Fruit fly (Drosophila melanogaster) whole organism, embryonic: ENCODE results near the gene Nep7.

ENCODE experiments used
- Adf1 ChIP-seq: fragments of 200-800 bp; sonication (Bioruptor generic); IDR thresholded peaks from 2 replicates; pipeline ENCODE4 v1.3.6; 2022; ENCODE audit warnings: missing biosample characterization, missing genetic modification characterization
- Antp ChIP-seq: fragments of 200-800 bp; sonication (Bioruptor generic); optimal IDR thresholded peaks from 3 replicates; lab custom pipeline; 2016; ENCODE audit warnings: missing biosample characterization, missing genetic modification characterization
- Bdp1 ChIP-seq: fragments of 200-800 bp; sonication (Bioruptor generic); optimal IDR thresholded peaks from 3 replicates; lab custom pipeline; 2016; ENCODE audit warnings: missing biosample characterization, missing genetic modification characterization
- CG10959 ChIP-seq: fragments of 200-800 bp; sonication (Bioruptor generic); IDR thresholded peaks from 2 replicates; pipeline ENCODE4 v1.3.6; 2022; ENCODE audit warnings: missing biosample characterization, missing genetic modification characterization
- CG11398 ChIP-seq: fragments of 200-800 bp; sonication (Bioruptor generic); optimal IDR thresholded peaks from 2 replicates; lab custom pipeline; 2016; ENCODE audit warnings: missing biosample characterization, missing genetic modification characterization
- CG12219 ChIP-seq: fragments of 200-800 bp; sonication (Bioruptor generic); optimal IDR thresholded peaks from 3 replicates; lab custom pipeline; 2018; ENCODE audit warnings: missing biosample characterization, mild to moderate bottlenecking, missing genetic modification characterization
- CG12299 ChIP-seq: fragments of 200-800 bp; sonication (Bioruptor generic); optimal IDR thresholded peaks from 2 replicates; lab custom pipeline; 2018; ENCODE audit warnings: missing biosample characterization, mild to moderate bottlenecking, missing genetic modification characterization
- CG12744 ChIP-seq: fragments of 200-800 bp; sonication (Bioruptor generic); optimal IDR thresholded peaks from 2 replicates; lab custom pipeline; 2016; ENCODE audit warnings: missing biosample characterization, missing genetic modification characterization
- CG13775 ChIP-seq: fragments of 200-800 bp; sonication (Bioruptor generic); optimal IDR thresholded peaks from 3 replicates; lab custom pipeline; 2017; ENCODE audit warnings: missing biosample characterization, mild to moderate bottlenecking, missing genetic modification characterization
- CG14014 ChIP-seq: fragments of 200-800 bp; sonication (Bioruptor generic); IDR thresholded peaks from 2 replicates; pipeline ENCODE4 v1.3.6; 2022; ENCODE audit warnings: missing biosample characterization, missing genetic modification characterization
- CG14667 ChIP-seq: fragments of 200-800 bp; sonication (Bioruptor generic); IDR thresholded peaks from 2 replicates; pipeline ENCODE4 v1.3.6; 2022; ENCODE audit warnings: missing biosample characterization, missing genetic modification characterization
- CG14965 ChIP-seq: fragments of 200-800 bp; sonication (Bioruptor generic); optimal IDR thresholded peaks from 2 replicates; lab custom pipeline; 2016; ENCODE audit warnings: missing biosample characterization, missing genetic modification characterization, borderline replicate concordance
- CG1603 ChIP-seq: fragments of 200-800 bp; sonication (Bioruptor generic); optimal IDR thresholded peaks from 2 replicates; lab custom pipeline; 2019; ENCODE audit warnings: missing biosample characterization, mild to moderate bottlenecking, missing genetic modification characterization, moderate library complexity
- CG17359 ChIP-seq: fragments of 200-800 bp; sonication (Bioruptor generic); optimal IDR thresholded peaks from 3 replicates; lab custom pipeline; 2018; ENCODE audit warnings: missing biosample characterization, mild to moderate bottlenecking, missing genetic modification characterization, moderate library complexity
- CG1792 ChIP-seq: fragments of 200-800 bp; sonication (Bioruptor generic); optimal IDR thresholded peaks from 2 replicates; lab custom pipeline; 2016; ENCODE audit warnings: missing biosample characterization, missing genetic modification characterization
- CG18011 ChIP-seq: fragments of 200-800 bp; sonication (Bioruptor generic); optimal IDR thresholded peaks from 2 replicates; lab custom pipeline; 2017; ENCODE audit warnings: missing biosample characterization, missing genetic modification characterization, mild to moderate bottlenecking, moderate library complexity, missing genotype
- CG2199 ChIP-seq: fragments of 200-800 bp; sonication (Bioruptor generic); IDR thresholded peaks from 3 replicates; pipeline ENCODE4 v1.3.6; 2022; ENCODE audit warnings: missing biosample characterization, missing genetic modification characterization
- CG31441 ChIP-seq: fragments of 200-800 bp; sonication (Bioruptor generic); IDR thresholded peaks from 2 replicates; pipeline ENCODE4 v1.3.6; 2022; ENCODE audit warnings: missing biosample characterization, missing genetic modification characterization
- CG34224 ChIP-seq: fragments of 200-800 bp; sonication (Bioruptor generic); IDR thresholded peaks from 3 replicates; pipeline ENCODE4 v1.3.6; 2022; ENCODE audit warnings: missing biosample characterization, missing genetic modification characterization; ENCODE audit not compliant: partially characterized antibody
- CG34376 ChIP-seq: fragments of 200-800 bp; sonication (Bioruptor generic); optimal IDR thresholded peaks from 2 replicates; lab custom pipeline; 2018; ENCODE audit warnings: missing biosample characterization, mild to moderate bottlenecking, missing genetic modification characterization
- CG3847 ChIP-seq: fragments of 200-800 bp; sonication (Bioruptor generic); IDR thresholded peaks from 2 replicates; pipeline ENCODE4 v1.3.6; 2022; ENCODE audit warnings: missing biosample characterization, missing genetic modification characterization
- CG6272 ChIP-seq: fragments of 200-800 bp; sonication (Bioruptor generic); IDR thresholded peaks from 2 replicates; pipeline ENCODE4 v1.3.6; 2022; ENCODE audit warnings: missing biosample characterization, missing genetic modification characterization
- CG7987 ChIP-seq: fragments of 200-800 bp; sonication (Bioruptor generic); optimal IDR thresholded peaks from 2 replicates; lab custom pipeline; 2018; ENCODE audit warnings: missing biosample characterization, mild to moderate bottlenecking, missing genetic modification characterization, moderate library complexity
- Doc2 ChIP-seq: fragments of 200-800 bp; sonication (Bioruptor generic); IDR thresholded peaks from 2 replicates; pipeline ENCODE4 v1.3.6; 2022; ENCODE audit warnings: missing biosample characterization, missing genetic modification characterization
- Dp ChIP-seq: fragments of 200-800 bp; sonication (Bioruptor generic); optimal IDR thresholded peaks from 2 replicates; lab custom pipeline; 2018; ENCODE audit warnings: missing biosample characterization, mild to moderate bottlenecking, missing genetic modification characterization, moderate library complexity
- Hey ChIP-seq: fragments of 200-800 bp; sonication (Bioruptor generic); optimal IDR thresholded peaks from 3 replicates; lab custom pipeline; 2018; ENCODE audit warnings: missing biosample characterization, mild to moderate bottlenecking, missing genetic modification characterization
- HmgZ ChIP-seq: fragments of 200-800 bp; sonication (Bioruptor generic); optimal IDR thresholded peaks from 2 replicates; lab custom pipeline; 2018; ENCODE audit warnings: missing biosample characterization, mild to moderate bottlenecking, missing genetic modification characterization
- Hr3 ChIP-seq: fragments of 200-800 bp; sonication (Bioruptor generic); optimal IDR thresholded peaks from 3 replicates; lab custom pipeline; 2016; ENCODE audit warnings: missing biosample characterization, missing genetic modification characterization
- Hr39 ChIP-seq: fragments of >200 bp; optimal IDR thresholded peaks from 2 replicates; lab custom pipeline; 2017
- MBD-R2 ChIP-seq: fragments of 200-800 bp; sonication (Bioruptor generic); IDR thresholded peaks from 2 replicates; pipeline ENCODE4 v1.3.6; 2022; ENCODE audit warnings: missing biosample characterization, missing genetic modification characterization
- Med ChIP-seq: fragments of 200-800 bp; sonication (Bioruptor generic); peaks from one replicate; lab custom pipeline; 2016; ENCODE audit warnings: missing biosample characterization, missing genetic modification characterization, mild to moderate bottlenecking, inconsistent platforms, moderate library complexity
- Nf-YA ChIP-seq: fragments of 200-800 bp; sonication (Bioruptor generic); IDR thresholded peaks from 2 replicates; pipeline ENCODE4 v1.3.6; 2022; ENCODE audit warnings: missing biosample characterization, missing genetic modification characterization
- Nf-YB ChIP-seq: fragments of 200-800 bp; sonication (Bioruptor generic); optimal IDR thresholded peaks from 3 replicates; lab custom pipeline; 2019; ENCODE audit warnings: missing biosample characterization, mild to moderate bottlenecking, missing genetic modification characterization, moderate library complexity
- Ssrp ChIP-seq: fragments of 200-800 bp; sonication (Bioruptor generic); optimal IDR thresholded peaks from 2 replicates; lab custom pipeline; 2018; ENCODE audit warnings: missing biosample characterization, mild to moderate bottlenecking, missing genetic modification characterization, moderate library complexity
- chn ChIP-seq: fragments of 200-800 bp; sonication (Bioruptor generic); optimal IDR thresholded peaks from 2 replicates; lab custom pipeline; 2016; ENCODE audit warnings: missing biosample characterization, missing genetic modification characterization
- crol ChIP-seq: fragments of 200-800 bp; sonication (Bioruptor generic); IDR thresholded peaks from 2 replicates; pipeline ENCODE4 v1.3.6; 2022; ENCODE audit warnings: missing biosample characterization, missing genetic modification characterization
- dmrt11E ChIP-seq: fragments of 200-800 bp; sonication (Bioruptor generic); optimal IDR thresholded peaks from 3 replicates; lab custom pipeline; 2018; ENCODE audit warnings: missing biosample characterization, mild to moderate bottlenecking, missing genetic modification characterization, moderate library complexity
- dysf ChIP-seq: fragments of 200-800 bp; sonication (Bioruptor generic); IDR thresholded peaks from 3 replicates; pipeline ENCODE4 v1.3.6; 2022; ENCODE audit warnings: missing biosample characterization, missing genetic modification characterization
- grn ChIP-seq: fragments of 200-800 bp; sonication (Bioruptor generic); optimal IDR thresholded peaks from 3 replicates; lab custom pipeline; 2017; ENCODE audit warnings: missing biosample characterization, missing genetic modification characterization
- gro ChIP-seq: fragments of 200-800 bp; sonication (Bioruptor generic); optimal IDR thresholded peaks from 2 replicates; lab custom pipeline; 2016; ENCODE audit warnings: missing biosample characterization, missing genetic modification characterization
- gsb-n ChIP-seq: fragments of 200-800 bp; sonication (Bioruptor generic); optimal IDR thresholded peaks from 3 replicates; lab custom pipeline; 2018; ENCODE audit warnings: missing biosample characterization, mild to moderate bottlenecking, missing genetic modification characterization
- h ChIP-seq: fragments of >200 bp; optimal IDR thresholded peaks from 2 replicates; lab custom pipeline; 2017
- hb ChIP-seq: fragments of 200-800 bp; sonication (Bioruptor generic); IDR thresholded peaks from 3 replicates; pipeline ENCODE4 v1.3.6; 2022; ENCODE audit warnings: missing biosample characterization, missing genetic modification characterization; ENCODE audit not compliant: partially characterized antibody
- hbn ChIP-seq: fragments of 200-800 bp; sonication (Bioruptor generic); IDR thresholded peaks from 2 replicates; pipeline ENCODE4 v1.3.6; 2022; ENCODE audit warnings: missing biosample characterization, missing genetic modification characterization; ENCODE audit not compliant: partially characterized antibody
- her ChIP-seq: fragments of 200-800 bp; sonication (Bioruptor generic); optimal IDR thresholded peaks from 2 replicates; lab custom pipeline; 2016; ENCODE audit warnings: missing biosample characterization, missing genetic modification characterization
- mam ChIP-seq: fragments of 200-800 bp; sonication (Bioruptor generic); optimal IDR thresholded peaks from 3 replicates; lab custom pipeline; 2016; ENCODE audit warnings: missing biosample characterization, missing genetic modification characterization
- mirr ChIP-seq: fragments of 200-800 bp; sonication (Bioruptor generic); optimal IDR thresholded peaks from 3 replicates; lab custom pipeline; 2018; ENCODE audit warnings: missing biosample characterization, mild to moderate bottlenecking, missing genetic modification characterization
- nerfin-2 ChIP-seq: fragments of 200-800 bp; sonication (Bioruptor generic); IDR thresholded peaks from 2 replicates; pipeline ENCODE4 v1.3.6; 2022; ENCODE audit warnings: missing biosample characterization, missing genetic modification characterization; ENCODE audit not compliant: partially characterized antibody
- repo ChIP-seq: fragments of 200-800 bp; sonication (Bioruptor generic); optimal IDR thresholded peaks from 2 replicates; lab custom pipeline; 2016; ENCODE audit warnings: missing biosample characterization, missing genetic modification characterization
- sima ChIP-seq: fragments of 200-800 bp; sonication (Bioruptor generic); optimal IDR thresholded peaks from 2 replicates; lab custom pipeline; 2016; ENCODE audit warnings: missing biosample characterization, missing genetic modification characterization
- so ChIP-seq: fragments of 200-800 bp; sonication (Bioruptor generic); IDR thresholded peaks from 3 replicates; pipeline ENCODE4 v1.3.6; 2022; ENCODE audit warnings: missing biosample characterization, missing genetic modification characterization
- sqz ChIP-seq: fragments of 200-800 bp; sonication (Bioruptor generic); optimal IDR thresholded peaks from 3 replicates; lab custom pipeline; 2018; ENCODE audit warnings: missing biosample characterization, mild to moderate bottlenecking, missing genetic modification characterization

Gene Nep7

DNA sequence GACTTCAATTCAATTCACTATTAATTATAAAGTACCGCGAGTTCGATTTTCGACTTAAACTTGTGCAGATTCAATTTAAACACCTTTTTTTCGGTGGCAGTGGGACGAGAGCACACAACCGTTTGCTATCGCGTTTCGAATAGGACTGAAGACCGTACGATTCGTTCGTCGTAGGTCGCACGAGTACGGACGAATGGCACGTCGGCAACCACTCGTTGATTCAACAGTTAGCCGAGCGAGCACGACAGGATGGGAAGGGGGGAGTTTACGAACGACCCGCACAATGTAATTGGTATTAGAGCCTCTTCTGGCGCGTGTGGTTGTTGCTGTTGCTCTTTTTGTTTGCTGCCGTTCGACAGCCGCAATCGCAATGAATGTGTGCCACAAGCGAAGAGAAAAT, 49.0 kb upstream of the Nep7 start, which contains the start of gene CG34353 (continued):
- TF ChIP-seq Adf1 (GFP tag; lab: Robert Waterston, UW) (peak; percentile 35; the same call in 1 of the 2 replicates), CG34376 (GFP tag; lab: Kevin White, UChicago) (no peak), CG12299 (tag; lab: Kevin White, UChicago) (no peak), CG3847 (GFP tag; lab: Robert Waterston, UW) (0 out of 2 replicates have a peak, but pooled peaks have one; percentile 19), nerfin-2 (GFP tag; lab: Robert Waterston, UW) (no peak), CG34224 (peak; percentile 30; the same call in 1 of the 3 replicates), Med (GFP tag; lab: Kevin White, UChicago) (peak; percentile 67), grn (GFP tag; lab: Kevin White, UChicago) (no peak), CG12219 (GFP tag; lab: Kevin White, UChicago) (no peak), CG13775 (GFP tag; lab: Kevin White, UChicago) (no peak), mirr (GFP tag; lab: Kevin White, UChicago) (no peak), Nf-YB (GFP tag; lab: Kevin White, UChicago) (peak; percentile 63), Bdp1 (no peak), CG31441 (GFP tag; lab: Robert Waterston, UW) (no peak), CG2199 (0 out of 3 replicates have a peak, but pooled peaks have one; percentile 21), Nf-YA (GFP tag; lab: Robert Waterston, UW) (no peak), hb (GFP tag; lab: Robert Waterston, UW) (no peak), chn (GFP tag; lab: Kevin White, UChicago) (no peak), CG17359 (tag; lab: Kevin White, UChicago) (no peak), CG11398 (GFP tag; lab: Kevin White, UChicago) (no peak), mam (GFP tag; lab: Kevin White, UChicago) (no peak), HmgZ (tag; lab: Kevin White, UChicago) (peak; percentile 70), CG10959 (GFP tag; lab: Robert Waterston, UW) (no peak), CG14965 (GFP tag; lab: Kevin White, UChicago) (no peak), CG12744 (GFP tag; lab: Kevin White, UChicago) (peak; percentile 70), CG14014 (0 out of 2 replicates have a peak, but pooled peaks have one; percentile 15), Dp (no peak), h (lab: Kevin White, UChicago) (no peak), gro (peak; percentile 34), crol (GFP tag; lab: Robert Waterston, UW) (peak; percentile 97), repo (GFP tag; lab: Kevin White, UChicago) (no peak), Hr39 (no peak), hbn (GFP tag; lab: Robert Waterston, UW) (no peak), dysf (GFP tag; lab: Robert Waterston, UW) (0 out of 3 replicates have a peak, but pooled peaks have one; percentile 19), Hr3 (GFP tag; lab: Kevin White, UChicago) (no peak), CG14667 (GFP tag; lab: Robert Waterston, UW) (no peak), Ssrp (no peak), Hey (tag; lab: Kevin White, UChicago) (no peak), sima (GFP tag; lab: Kevin White, UChicago) (no peak), MBD-R2 (GFP tag; lab: Robert Waterston, UW) (no peak), so (no peak), CG18011 (no peak), dmrt11E (no peak), Antp (no peak), Doc2 (no peak), CG7987 (GFP tag; lab: Kevin White, UChicago) (no peak), gsb-n (tag; lab: Kevin White, UChicago) (no peak), CG6272 (no peak), sqz (GFP tag; lab: Kevin White, UChicago) (no peak), her (GFP tag; lab: Kevin White, UChicago) (no peak), CG1792 (GFP tag; lab: Kevin White, UChicago) (no peak), CG1603 (tag; lab: Kevin White, UChicago) (no peak)
